Worm (Caenorhabditis elegans) whole organism, L4 larva: ENCODE data around the gene srv-6.
A peak's percentile ranks its signal among the peaks of the same experiment; 100 is the strongest.

ENCODE experiments used
- F49E8.2 ChIP-seq: sonication (generic microtip); optimal IDR thresholded peaks from 2 replicates; lab custom pipeline; 2016; ENCODE audit warnings: missing compliant biosample characterization, mild to moderate bottlenecking, missing genetic modification characterization, borderline replicate concordance
- daf-16 ChIP-seq, 3 experiments: sonication (generic microtip); optimal IDR thresholded peaks; 2 replicates each; lab custom pipeline; 2016 to 2017; ENCODE audit warnings: missing genetic modification characterization in 3 of 3, missing genetic modification reagents in 3 of 3, mild to moderate bottlenecking in 2 of 3, missing compliant biosample characterization in 2 of 3, missing biosample characterization in 1 of 3, moderate library complexity in 1 of 3
- fkh-10 ChIP-seq: fragments of 150-350 bp; optimal IDR thresholded peaks from 2 replicates; lab custom pipeline; 2014; ENCODE audit warnings: missing biosample characterization, missing genetic modification reagents, missing genetic modification characterization
- fos-1 ChIP-seq: fragments of 150-350 bp; optimal IDR thresholded peaks from 2 replicates; lab custom pipeline; 2014; ENCODE audit warnings: missing biosample characterization, missing genetic modification characterization
- jun-1 ChIP-seq: fragments of 150-350 bp; optimal IDR thresholded peaks from 2 replicates; lab custom pipeline; 2014; ENCODE audit warnings: missing biosample characterization, missing genetic modification reagents, missing genetic modification characterization
- lsy-2 ChIP-seq, 2 experiments: fragments of 150-350 bp in 1 of 2; sonication (generic microtip) in 1 of 2; optimal IDR thresholded peaks; 2 replicates each; lab custom pipeline; 2014 to 2017; ENCODE audit warnings: missing biosample characterization in 2 of 2, missing genetic modification characterization in 2 of 2
- mdl-1 ChIP-seq, 2 experiments: fragments of 150-350 bp in 1 of 2; sonication (generic microtip) in 1 of 2; optimal IDR thresholded peaks; 2 replicates each; lab custom pipeline; 2014 to 2017; ENCODE audit warnings: missing biosample characterization in 2 of 2, missing genetic modification characterization in 2 of 2
- nhr-111 ChIP-seq: fragments of 200-800 bp; sonication (Bioruptor generic); optimal IDR thresholded peaks from 2 replicates; lab custom pipeline; 2018; ENCODE audit warnings: mild to moderate bottlenecking, missing genetic modification characterization, missing compliant biosample characterization
- nhr-76 ChIP-seq: fragments of 150-350 bp; optimal IDR thresholded peaks from 2 replicates; lab custom pipeline; 2014; ENCODE audit warnings: missing biosample characterization, missing genetic modification characterization
- rbr-2 ChIP-seq: sonication (generic microtip); optimal IDR thresholded peaks from 2 replicates; lab custom pipeline; 2016; ENCODE audit warnings: missing genotype, missing genetic modification characterization, missing compliant biosample characterization
- skn-1 ChIP-seq: fragments of 150-350 bp; optimal IDR thresholded peaks from 2 replicates; lab custom pipeline; 2014; ENCODE audit warnings: missing biosample characterization, missing genetic modification characterization
- unc-62 ChIP-seq, 3 experiments: fragments of 150-350 bp in 1 of 3; sonication (generic microtip); optimal IDR thresholded peaks in 2 of 3; peaks in 1 of 3; 1 replicate in 1 of 3; 2 replicates in 2 of 3; lab custom pipeline; 2014 to 2017; ENCODE audit warnings: missing biosample characterization in 3 of 3, missing genetic modification characterization in 3 of 3, missing genetic modification reagents in 3 of 3, missing genotype in 1 of 3

DNA sequence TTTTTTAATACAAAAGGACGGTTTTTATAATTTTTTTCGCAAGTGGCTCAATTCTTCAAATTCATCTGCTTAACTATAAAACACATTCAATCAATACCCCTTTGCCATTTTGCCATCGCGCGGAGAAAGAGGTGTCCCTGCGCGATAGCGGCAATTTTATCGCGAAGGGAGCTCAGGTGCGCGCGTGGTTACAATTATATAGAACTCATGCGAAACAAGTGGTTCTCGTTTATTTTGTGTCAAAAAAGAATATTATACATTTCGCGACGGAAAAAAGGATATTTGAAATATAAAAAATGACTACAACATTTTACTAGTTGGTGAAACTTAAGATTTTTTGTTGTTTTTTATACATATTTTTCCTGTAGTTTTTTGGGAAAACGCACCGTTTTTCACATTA is 47.7 kb upstream of the srv-6 start:
- TF ChIP-seq unc-62 (GFP tag; optimal IDR thresholded peaks at IDR 0.05 in 1 of 2; lab: Kevin White, UChicago): peak; percentile 80 to 100
- peak; percentile 41 for TF ChIP-seq unc-62 (tag; optimal IDR thresholded peaks at IDR 0.05; lab: Kevin White, UChicago)
- peak; percentile 96 to 99 for TF ChIP-seq daf-16 (GFP tag; optimal IDR thresholded peaks at IDR 0.05; lab: Kevin White, UChicago)
- TF ChIP-seq daf-16 (tag; optimal IDR thresholded peaks at IDR 0.05; lab: Kevin White, UChicago): peak; percentile 95
- peak; percentile 70 for TF ChIP-seq nhr-76 (tag; lab: Kevin White, UChicago)
- peak; percentile 93 to 97 for TF ChIP-seq mdl-1 (tag; optimal IDR thresholded peaks at IDR 0.05; lab: Kevin White, UChicago)
- peak; percentile 99 for TF ChIP-seq fos-1
- peak; percentile 99 for TF ChIP-seq rbr-2 (tag; lab: Kevin White, UChicago)
- peak; percentile 81 for TF ChIP-seq nhr-111
- peak; percentile 60 for TF ChIP-seq F49E8.2 (tag; lab: Kevin White, UChicago)
- TF ChIP-seq skn-1: peak; percentile 86
- peak; percentile 99 for TF ChIP-seq jun-1 (tag; lab: Kevin White, UChicago)
- peak; percentile 98 for TF ChIP-seq fkh-10 (GFP tag; lab: Kevin White, UChicago)
- peak; percentile 97 for TF ChIP-seq lsy-2 (tag; optimal IDR thresholded peaks at IDR 0.05; lab: Kevin White, UChicago)
